Worm (Caenorhabditis elegans): ENCODE results near the gene ubc-23.

ubc-23 gene

DNA sequence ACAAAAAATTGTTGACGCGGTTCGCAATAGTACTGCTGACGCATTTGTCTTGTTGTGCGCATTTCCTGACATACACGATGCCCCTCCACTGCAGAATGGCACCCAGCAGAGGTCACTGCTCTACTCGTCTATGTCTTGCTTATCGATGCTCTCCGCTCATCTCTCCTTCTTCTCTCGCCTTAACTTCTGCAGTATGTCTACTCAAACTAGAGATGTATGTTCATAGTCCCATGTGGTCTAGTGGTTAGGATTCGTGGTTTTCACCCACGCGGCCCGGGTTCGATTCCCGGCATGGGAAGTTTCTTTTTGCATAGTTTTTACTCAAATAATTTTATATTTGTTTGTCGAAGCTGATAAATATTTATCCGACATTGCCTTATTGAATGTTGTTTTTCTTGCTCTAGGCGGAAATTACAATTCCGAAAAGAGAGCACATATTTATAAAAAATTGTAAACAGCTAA is 8.2 kb upstream of the ubc-23 start, which contains the start of gene C28G1.2:
Gene C28G1.2 (plus strand): TSS at position 130 of the 462 bp plus-strand sequence.
- TF ChIP-seq F39B2.1 (GFP tag; IDR thresholded peaks at IDR 0.05), result 0 out of 2 replicates have a peak, but pooled peaks have one; percentile 50
- peak; percentile 63 for TF ChIP-seq mxl-1 (tag; optimal IDR thresholded peaks at IDR 0.05)
- peak; percentile 92 for TF ChIP-seq repo-1 (tag; optimal IDR thresholded peaks at IDR 0.05)
- TF ChIP-seq B0261.1 (tag; optimal IDR thresholded peaks at IDR 0.05), result peak; percentile 100
- peak; percentile 99 for TF ChIP-seq lin-26 (GFP tag; IDR thresholded peaks at IDR 0.05)
- peak; percentile 51; the same call in 1 of the 2 replicates for TF ChIP-seq ceh-100 (GFP tag; IDR thresholded peaks at IDR 0.05)
- TF ChIP-seq mel-28 (tag; optimal IDR thresholded peaks at IDR 0.05; ENCODE audit: borderline replicate concordance), result peak; percentile 67
- TF ChIP-seq hmg-20 (GFP tag; IDR thresholded peaks at IDR 0.05), result peak; percentile 89
- TF ChIP-seq K12H6.12 (tag; optimal IDR thresholded peaks at IDR 0.05), result peak; percentile 94
- no peak for TF ChIP-seq xnd-1 (tag; optimal IDR thresholded peaks at IDR 0.05)
- TF ChIP-seq ztf-25 (GFP tag; IDR thresholded peaks at IDR 0.05), result peak; percentile 93
- TF ChIP-seq C06A6.2 (GFP tag; conservative IDR thresholded peaks at IDR 0.05), result peak; percentile 71
- no peak for TF ChIP-seq nfya-2 (GFP tag; IDR thresholded peaks at IDR 0.05)
- TF ChIP-seq bed-2 (GFP tag; IDR thresholded peaks at IDR 0.05), result no peak
- TF ChIP-seq zfh-2 (GFP tag; conservative IDR thresholded peaks at IDR 0.05), result no peak; the same call in none of the 2 replicates
- TF ChIP-seq rec-8 (tag; optimal IDR thresholded peaks at IDR 0.05), result peak; percentile 90 to 95
- peak; percentile 94 for TF ChIP-seq egl-44 (GFP tag; IDR thresholded peaks at IDR 0.05)
- TF ChIP-seq dpff-1 (tag; optimal IDR thresholded peaks at IDR 0.05), result no peak
- TF ChIP-seq Y95B8A.8 (GFP tag; IDR thresholded peaks at IDR 0.05), result peak; percentile 78
- TF ChIP-seq F52B5.7 (tag; optimal IDR thresholded peaks at IDR 0.05), result peak; percentile 88
- peak; percentile 88 for TF ChIP-seq nhr-90 (tag; optimal IDR thresholded peaks at IDR 0.05)
- 0 out of 2 replicates have a peak, but pooled peaks have one; percentile 53 for TF ChIP-seq aptf-2 (GFP tag; conservative IDR thresholded peaks at IDR 0.05)
- peak; percentile 52 for TF ChIP-seq snpc-3.4 (tag; optimal IDR thresholded peaks at IDR 0.05)
- peak; percentile 64 for TF ChIP-seq F22D6.2 (tag; optimal IDR thresholded peaks at IDR 0.05)
- peak; percentile 84 for TF ChIP-seq D2030.7 (GFP tag; IDR thresholded peaks at IDR 0.05)
- TF ChIP-seq T07F8.4 (tag; optimal IDR thresholded peaks at IDR 0.05), result peak; percentile 90
- peak; percentile 91; the same call in 1 of the 2 replicates for TF ChIP-seq ekl-4 (GFP tag; IDR thresholded peaks at IDR 0.05)
- TF ChIP-seq athp-1 (tag; optimal IDR thresholded peaks at IDR 0.05), result peak; percentile 86
- TF ChIP-seq dpl-1 (GFP tag; optimal IDR thresholded peaks at IDR 0.05), result peak; percentile 4
- TF ChIP-seq ztf-6 (GFP tag; IDR thresholded peaks at IDR 0.05), result peak; percentile 81
- TF ChIP-seq lsl-1 (GFP tag; optimal IDR thresholded peaks at IDR 0.05), result peak; percentile 20
- TF ChIP-seq ama-1 (optimal IDR thresholded peaks at IDR 0.05), result no peak
- TF ChIP-seq ama-1 (GFP tag; optimal IDR thresholded peaks at IDR 0.05), result peak; percentile 79 to 92
- no peak for TF ChIP-seq ceh-91 (GFP tag; IDR thresholded peaks at IDR 0.05)
- 0 out of 2 replicates have a peak, but pooled peaks have one; percentile 54 for TF ChIP-seq hlh-26 (GFP tag; conservative IDR thresholded peaks at IDR 0.05)
- 0 out of 2 replicates have a peak, but pooled peaks have one; percentile 83 for TF ChIP-seq ceh-58 (GFP tag; IDR thresholded peaks at IDR 0.05)
- no peak for TF ChIP-seq bed-1 (GFP tag; IDR thresholded peaks at IDR 0.05)
- peak; percentile 88 for TF ChIP-seq F57A8.1 (GFP tag; optimal IDR thresholded peaks at IDR 0.05)
- TF ChIP-seq lin-54 (GFP tag; optimal IDR thresholded peaks at IDR 0.05), result peak; percentile 68
- no peak for TF ChIP-seq F55B11.4 (tag; optimal IDR thresholded peaks at IDR 0.05; ENCODE audit: borderline replicate concordance, insufficient read depth)
- peak; percentile 94 for TF ChIP-seq Y56A3A.18 (GFP tag; IDR thresholded peaks at IDR 0.05)
- TF ChIP-seq pha-4 (tag; optimal IDR thresholded peaks at IDR 0.05), result no peak
- TF ChIP-seq sdz-38 (tag; optimal IDR thresholded peaks at IDR 0.05), result no peak
- peak; percentile 89; the same call in 1 of the 2 replicates for TF ChIP-seq K11D2.4 (GFP tag; IDR thresholded peaks at IDR 0.05)
- peak; percentile 76; the same call in 1 of the 2 replicates for TF ChIP-seq madf-3 (GFP tag; IDR thresholded peaks at IDR 0.05)
- peak; percentile 70 for TF ChIP-seq fkh-3 (tag; optimal IDR thresholded peaks at IDR 0.05)
- peak; percentile 91 for TF ChIP-seq B0035.1 (tag; optimal IDR thresholded peaks at IDR 0.05)
- peak; percentile 90 for TF ChIP-seq B0336.3 (GFP tag; IDR thresholded peaks at IDR 0.05)

All from whole organism, young adult.